Fruit fly (Drosophila melanogaster) S2 (cell line): ENCODE data around the gene Ir76a.

Experiments used
- CG8478 ChIP-seq: fragments of >200 bp; optimal IDR thresholded peaks from 2 replicates; lab custom pipeline; 2018
- CTCF ChIP-seq, 2 experiments: fragments of >200 bp; optimal IDR thresholded peaks; 2 replicates each; lab custom pipeline; 2018

DNA sequence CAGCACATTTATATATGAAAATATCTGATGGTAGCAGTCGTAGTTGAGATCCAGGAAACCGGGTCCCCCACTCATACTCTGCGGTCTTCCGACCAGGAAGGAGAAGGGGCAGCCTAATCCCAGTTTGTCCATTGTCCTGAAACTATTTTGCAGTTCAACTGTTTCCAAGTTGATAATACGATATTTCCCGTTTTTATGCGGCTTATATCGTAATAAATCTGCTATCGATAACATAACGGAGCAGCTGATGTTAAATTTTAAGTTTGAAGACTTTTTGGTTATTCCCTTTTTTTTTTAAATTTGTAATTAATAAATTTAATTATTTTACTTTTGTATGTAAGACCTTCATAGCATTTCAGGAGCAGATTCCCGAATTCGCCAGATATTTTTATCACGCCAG, 2.0 kb downstream of the Ir76a start, which contains the start of gene CG14102:
- TF ChIP-seq CTCF (optimal IDR thresholded peaks at IDR 0.05; lab: Kevin White, UChicago) (no peak), CG8478 (lab: Kevin White, UChicago) (no peak)
